Worm (Caenorhabditis elegans) whole organism, L1 larva: ENCODE results near the gene dhhc-1.

ENCODE experiments used
- C34B4.2 ChIP-seq: sonication (generic microtip); optimal IDR thresholded peaks from 2 replicates; lab custom pipeline; 2017; ENCODE audit warnings: mild to moderate bottlenecking, missing genetic modification characterization, missing compliant biosample characterization
- Y116A8C.19 ChIP-seq: sonication (generic microtip); optimal IDR thresholded peaks from 2 replicates; lab custom pipeline; 2016; ENCODE audit warnings: missing compliant biosample characterization, missing genetic modification characterization, borderline replicate concordance
- alr-1 ChIP-seq: fragments of 200-800 bp; sonication (Bioruptor generic); optimal IDR thresholded peaks from 2 replicates; lab custom pipeline; 2018; ENCODE audit warnings: borderline replicate concordance, mild to moderate bottlenecking, missing genetic modification characterization, missing compliant biosample characterization
- blmp-1 ChIP-seq: fragments of 150-350 bp; optimal IDR thresholded peaks from 2 replicates; lab custom pipeline; 2014; ENCODE audit warnings: missing biosample characterization, missing genetic modification characterization
- ceh-63 ChIP-seq: fragments of 200-800 bp; sonication (Bioruptor generic); optimal IDR thresholded peaks from 2 replicates; lab custom pipeline; 2018; ENCODE audit warnings: mild to moderate bottlenecking, missing genetic modification characterization, missing compliant biosample characterization
- ceh-82 ChIP-seq, 3 experiments: fragments of 150-350 bp in 1 of 3; sonication (generic microtip) in 2 of 3; optimal IDR thresholded peaks; 2 replicates each; lab custom pipeline; 2014 to 2017; ENCODE audit warnings: missing biosample characterization in 3 of 3, missing genetic modification characterization in 3 of 3
- ces-1 ChIP-seq: fragments of 150-350 bp; optimal IDR thresholded peaks from 2 replicates; lab custom pipeline; 2014; ENCODE audit warnings: missing biosample characterization, missing genetic modification reagents, missing genetic modification characterization
- dpl-1 ChIP-seq, 3 experiments: fragments of 150-350 bp in 2 of 3; sonication (generic microtip) in 1 of 3; optimal IDR thresholded peaks; 2 replicates each; lab custom pipeline; 2014 to 2017; ENCODE audit warnings: missing biosample characterization in 3 of 3, missing genetic modification characterization in 3 of 3, missing genetic modification reagents in 3 of 3
- dsc-1 ChIP-seq: sonication (generic microtip); optimal IDR thresholded peaks from 2 replicates; lab custom pipeline; 2016; ENCODE audit warnings: mild to moderate bottlenecking, missing genetic modification characterization, missing compliant biosample characterization
- efl-1 ChIP-seq, 4 experiments: fragments of 150-350 bp; optimal IDR thresholded peaks in 3 of 4; peaks in 1 of 4; 1 replicate in 1 of 4; 2 replicates in 3 of 4; lab custom pipeline; 2014; ENCODE audit warnings: missing biosample characterization in 2 of 4, missing genetic modification characterization in 2 of 4, missing genetic modification reagents in 2 of 4
- egl-27 ChIP-seq, 2 experiments: fragments of 150-350 bp in 1 of 2; sonication (generic microtip); optimal IDR thresholded peaks; 3 replicates each; lab custom pipeline; 2017 to 2018; ENCODE audit warnings: missing biosample characterization in 2 of 2, missing genetic modification characterization in 2 of 2, missing genetic modification reagents in 2 of 2
- elt-2 ChIP-seq: sonication (generic microtip); optimal IDR thresholded peaks from 2 replicates; lab custom pipeline; 2016; ENCODE audit warnings: missing genetic modification characterization, mild to moderate bottlenecking, inconsistent platforms, missing compliant biosample characterization, missing genetic modification reagents
- elt-3 ChIP-seq, 6 experiments: fragments of 150-350 bp in 1 of 6; sonication (generic microtip); optimal IDR thresholded peaks; 2 replicates each; lab custom pipeline; 2017 to 2018; ENCODE audit warnings: missing biosample characterization in 6 of 6, missing genetic modification characterization in 6 of 6, inconsistent platforms in 1 of 6
- fkh-4 ChIP-seq: sonication (generic microtip); optimal IDR thresholded peaks from 2 replicates; lab custom pipeline; 2016; ENCODE audit warnings: missing compliant biosample characterization, missing genetic modification characterization, borderline replicate concordance
- fkh-8 ChIP-seq: sonication (generic microtip); optimal IDR thresholded peaks from 2 replicates; lab custom pipeline; 2016; ENCODE audit warnings: mild to moderate bottlenecking, missing genetic modification characterization, missing compliant biosample characterization
- fos-1 ChIP-seq: fragments of 150-350 bp; optimal IDR thresholded peaks from 2 replicates; lab custom pipeline; 2014; ENCODE audit warnings: missing biosample characterization, missing genetic modification characterization
- hlh-4 ChIP-seq: sonication (generic microtip); optimal IDR thresholded peaks from 2 replicates; lab custom pipeline; 2016; ENCODE audit warnings: mild to moderate bottlenecking, missing genetic modification characterization, missing compliant biosample characterization
- hpl-2 ChIP-seq: fragments of 150-350 bp; optimal IDR thresholded peaks from 2 replicates; lab custom pipeline; 2014; ENCODE audit warnings: missing biosample characterization, missing genetic modification reagents, missing genetic modification characterization
- isw-1 ChIP-seq: fragments of 200-800 bp; sonication (Bioruptor generic); IDR thresholded peaks from 2 replicates; pipeline ENCODE4 v1.3.6; 2022; ENCODE audit warnings: missing genetic modification characterization, missing compliant biosample characterization
- jun-1 ChIP-seq: fragments of 150-350 bp; optimal IDR thresholded peaks from 2 replicates; lab custom pipeline; 2014; ENCODE audit warnings: missing biosample characterization, missing genetic modification reagents, missing genetic modification characterization
- lin-15B ChIP-seq: fragments of 150-350 bp; sonication (generic microtip); optimal IDR thresholded peaks from 3 replicates; lab custom pipeline; 2014; ENCODE audit warnings: missing biosample characterization, missing genetic modification characterization
- lin-35 ChIP-seq, 2 experiments: fragments of 150-350 bp; optimal IDR thresholded peaks; 2 replicates each; lab custom pipeline; 2014; ENCODE audit warnings: missing biosample characterization in 2 of 2, missing genetic modification characterization in 2 of 2, missing genetic modification reagents in 2 of 2
- lin-39 ChIP-seq: fragments of 150-350 bp; optimal IDR thresholded peaks from 2 replicates; lab custom pipeline; 2014; ENCODE audit warnings: missing biosample characterization, missing genetic modification reagents, missing genetic modification characterization
- lir-3 ChIP-seq: sonication (generic microtip); optimal IDR thresholded peaks from 2 replicates; lab custom pipeline; 2016; ENCODE audit warnings: mild to moderate bottlenecking, missing genetic modification characterization, moderate library complexity, missing compliant biosample characterization; ENCODE audit not compliant: poor library complexity
- lsy-2 ChIP-seq, 2 experiments: fragments of 150-350 bp; optimal IDR thresholded peaks; 2 replicates each; lab custom pipeline; 2014; ENCODE audit warnings: missing biosample characterization in 2 of 2, missing genetic modification characterization in 2 of 2
- mab-9 ChIP-seq: fragments of 200-800 bp; sonication (Bioruptor generic); IDR thresholded peaks from 2 replicates; pipeline ENCODE4 v1.3.6; 2022; ENCODE audit warnings: missing genetic modification reagents, missing genetic modification characterization, missing compliant biosample characterization
- mdl-1 ChIP-seq, 2 experiments: fragments of 150-350 bp; optimal IDR thresholded peaks; 2 replicates each; lab custom pipeline; 2014 to 2017; ENCODE audit warnings: missing biosample characterization in 2 of 2, missing genetic modification characterization in 2 of 2, inconsistent platforms in 1 of 2
- mep-1 ChIP-seq: fragments of 150-350 bp; optimal IDR thresholded peaks from 2 replicates; lab custom pipeline; 2014; ENCODE audit warnings: missing biosample characterization, missing genetic modification characterization
- nhr-12 ChIP-seq: sonication (generic microtip); optimal IDR thresholded peaks from 2 replicates; lab custom pipeline; 2017; ENCODE audit warnings: missing biosample characterization, missing genetic modification characterization
- nhr-19 ChIP-seq: fragments of 200-800 bp; sonication (Bioruptor generic); conservative IDR thresholded peaks from 2 replicates; pipeline ENCODE4 v1.3.6; 2022; ENCODE audit warnings: missing genetic modification characterization, missing compliant biosample characterization
- nhr-20 ChIP-seq: sonication (generic microtip); optimal IDR thresholded peaks from 2 replicates; lab custom pipeline; 2016; ENCODE audit warnings: mild to moderate bottlenecking, missing genetic modification characterization, missing compliant biosample characterization
- nhr-47 ChIP-seq: sonication (generic microtip); optimal IDR thresholded peaks from 2 replicates; lab custom pipeline; 2016; ENCODE audit warnings: mild to moderate bottlenecking, missing genetic modification characterization, moderate library complexity, missing compliant biosample characterization
- nhr-71 ChIP-seq: sonication (generic microtip); optimal IDR thresholded peaks from 2 replicates; lab custom pipeline; 2016; ENCODE audit warnings: mild to moderate bottlenecking, missing genetic modification characterization, moderate library complexity, missing compliant biosample characterization
- nhr-85 ChIP-seq: sonication (generic microtip); peaks from one replicate; lab custom pipeline; 2016; ENCODE audit warnings: missing genetic modification characterization, inconsistent platforms, missing compliant biosample characterization
- pag-3 ChIP-seq: sonication (generic microtip); optimal IDR thresholded peaks from 2 replicates; lab custom pipeline; 2017; ENCODE audit warnings: missing genetic modification characterization, mild to moderate bottlenecking, missing compliant biosample characterization, antibody characterized with exemption, borderline replicate concordance; ENCODE audit not compliant: insufficient read depth
- rnt-1 ChIP-seq: sonication (generic microtip); optimal IDR thresholded peaks from 2 replicates; lab custom pipeline; 2016; ENCODE audit warnings: mild to moderate bottlenecking, missing genetic modification characterization, moderate library complexity, missing compliant biosample characterization
- snpc-4 ChIP-seq: fragments of 150-350 bp; optimal IDR thresholded peaks from 2 replicates; lab custom pipeline; 2014; ENCODE audit warnings: missing biosample characterization, missing genetic modification characterization
- snu-23 ChIP-seq: sonication (generic microtip); optimal IDR thresholded peaks from 2 replicates; lab custom pipeline; 2016; ENCODE audit warnings: missing genetic modification characterization, missing compliant biosample characterization
- sptf-1 ChIP-seq: fragments of 150-350 bp; optimal IDR thresholded peaks from 2 replicates; lab custom pipeline; 2014; ENCODE audit warnings: missing biosample characterization, missing genetic modification characterization
- swsn-7 ChIP-seq: sonication (generic microtip); optimal IDR thresholded peaks from 2 replicates; lab custom pipeline; 2016; ENCODE audit warnings: missing genetic modification characterization, missing compliant biosample characterization
- tbx-2 ChIP-seq: sonication (generic microtip); optimal IDR thresholded peaks from 2 replicates; lab custom pipeline; 2016; ENCODE audit warnings: missing genetic modification characterization, missing compliant biosample characterization
- tlp-1 ChIP-seq: fragments of 150-350 bp; optimal IDR thresholded peaks from 2 replicates; lab custom pipeline; 2014; ENCODE audit warnings: missing biosample characterization, missing genetic modification characterization
- unc-86 ChIP-seq: sonication (generic microtip); optimal IDR thresholded peaks from 2 replicates; lab custom pipeline; 2016; ENCODE audit warnings: missing genetic modification characterization, missing compliant biosample characterization
- unc-98 ChIP-seq: fragments of 200-800 bp; sonication (Bioruptor generic); IDR thresholded peaks from 2 replicates; pipeline ENCODE4 v1.3.6; 2022; ENCODE audit warnings: missing genetic modification characterization, missing compliant biosample characterization
- xbp-1 ChIP-seq: sonication (generic microtip); optimal IDR thresholded peaks from 2 replicates; lab custom pipeline; 2016; ENCODE audit warnings: missing genetic modification characterization, missing compliant biosample characterization
- ztf-11 ChIP-seq, 2 experiments: sonication (generic microtip); optimal IDR thresholded peaks; 2 replicates each; lab custom pipeline; 2016 to 2017; ENCODE audit warnings: missing genetic modification characterization in 2 of 2, missing biosample characterization in 1 of 2, missing compliant biosample characterization in 1 of 2
- ztf-4 ChIP-seq: fragments of 150-350 bp; optimal IDR thresholded peaks from 2 replicates; lab custom pipeline; 2014; ENCODE audit warnings: missing biosample characterization, missing genetic modification characterization

The dhhc-1 gene

DNA sequence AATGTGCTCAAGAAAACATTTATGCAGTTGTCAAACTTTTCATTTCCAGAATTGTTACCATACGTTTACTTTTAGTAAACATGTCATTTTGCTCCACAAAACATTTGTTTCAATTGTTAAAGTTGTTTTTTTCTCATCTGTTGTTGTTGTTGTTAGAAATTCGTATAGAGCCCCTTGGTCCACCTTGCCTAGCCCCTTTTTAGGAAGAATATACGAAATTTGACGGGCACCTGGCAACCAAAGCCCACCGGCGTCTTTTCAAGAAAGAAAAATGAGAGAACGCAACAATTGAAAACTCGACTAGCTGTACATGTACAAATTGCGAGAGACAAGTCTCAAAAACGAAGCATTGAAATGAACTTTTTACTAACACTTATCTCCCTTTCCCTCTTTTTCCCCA is 15.8 kb downstream of the dhhc-1 start, which contains the start of gene F09B12.5:
Gene F09B12.5, plus strand, starts transcription at position 301 of the 400 bp plus-strand sequence.
- TF ChIP-seq snu-23 (GFP tag; lab: Kevin White, UChicago) (no peak), lin-35 (GFP tag; optimal IDR thresholded peaks at IDR 0.05; lab: Kevin White, UChicago) (no peak), sptf-1 (no peak), unc-98 (GFP tag; lab: Robert Waterston, UW) (no peak), hlh-4 (tag; lab: Kevin White, UChicago) (no peak), ces-1 (GFP tag; lab: Kevin White, UChicago) (no peak), mep-1 (tag; lab: Kevin White, UChicago) (no peak), dsc-1 (tag; lab: Kevin White, UChicago) (no peak), pag-3 (tag; lab: Kevin White, UChicago) (no peak), hpl-2 (GFP tag; lab: Kevin White, UChicago) (no peak)

DNA sequence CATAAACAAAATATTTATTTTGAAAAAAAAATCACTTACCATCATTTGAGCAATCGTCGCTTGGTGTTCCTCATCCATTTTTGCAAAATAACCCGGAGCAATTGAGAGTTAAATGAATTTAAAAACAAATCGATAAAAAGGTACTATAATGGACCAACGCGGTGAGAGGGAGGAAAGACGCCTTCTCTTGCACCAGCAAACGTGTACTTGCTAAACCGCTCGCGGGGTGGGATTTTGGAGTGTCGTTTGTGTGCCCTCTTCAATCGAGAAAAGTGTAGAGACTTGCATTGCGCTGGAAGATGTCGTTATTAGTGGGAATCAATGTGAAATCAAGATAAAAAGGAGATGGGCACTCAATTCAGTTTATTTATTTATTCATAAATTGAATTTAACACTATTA is 16.4 kb downstream of the dhhc-1 start, which contains the start of gene H40L08.1:
Gene H40L08.1, minus strand, starts transcription at position 292 of the 400 bp plus-strand sequence.
- TF ChIP-seq lsy-2 (tag; optimal IDR thresholded peaks at IDR 0.05; lab: Kevin White, UChicago), result peak in 1 of 2 experiments; percentile 44
- TF ChIP-seq nhr-20 (tag; lab: Kevin White, UChicago), result peak; percentile 22
- TF ChIP-seq lin-35 (GFP tag; optimal IDR thresholded peaks at IDR 0.05; lab: Kevin White, UChicago), result peak; percentile 1 to 50
- TF ChIP-seq lin-39 (tag; lab: Kevin White, UChicago), result no peak
- no peak for TF ChIP-seq mdl-1 (tag; optimal IDR thresholded peaks at IDR 0.05; lab: Kevin White, UChicago)
- peak; percentile 40 for TF ChIP-seq snu-23 (GFP tag; lab: Kevin White, UChicago)
- peak; percentile 25 for TF ChIP-seq nhr-71 (tag; lab: Kevin White, UChicago)
- no peak for TF ChIP-seq fos-1 (tag; lab: Kevin White, UChicago)
- no peak for TF ChIP-seq C34B4.2 (tag; lab: Kevin White, UChicago)
- peak; percentile 60 for TF ChIP-seq nhr-85 (tag; lab: Kevin White, UChicago)
- TF ChIP-seq jun-1, result no peak
- peak; percentile 22 for TF ChIP-seq rnt-1
- peak in 1 of 3 experiments; percentile 29 for TF ChIP-seq ceh-82 (tag; optimal IDR thresholded peaks at IDR 0.05; lab: Kevin White, UChicago)
- TF ChIP-seq ztf-11 (tag; optimal IDR thresholded peaks at IDR 0.05; lab: Kevin White, UChicago), result no peak
- no peak for TF ChIP-seq tlp-1 (tag; lab: Kevin White, UChicago)
- no peak for TF ChIP-seq dsc-1 (tag; lab: Kevin White, UChicago)
- TF ChIP-seq alr-1, result no peak
- peak in 1 of 3 experiments; percentile 18 for TF ChIP-seq dpl-1 (GFP tag; optimal IDR thresholded peaks at IDR 0.05; lab: Kevin White, UChicago)
- TF ChIP-seq mep-1 (tag; lab: Kevin White, UChicago), result peak; percentile 8
- TF ChIP-seq lir-3, result no peak
- TF ChIP-seq fkh-4 (tag; lab: Kevin White, UChicago), result no peak
- TF ChIP-seq ztf-4 (tag; lab: Kevin White, UChicago), result no peak
- TF ChIP-seq xbp-1 (tag; lab: Kevin White, UChicago), result peak; percentile 78
- TF ChIP-seq unc-86 (tag; lab: Kevin White, UChicago), result no peak
- TF ChIP-seq swsn-7 (tag; lab: Kevin White, UChicago), result peak; percentile 19
- TF ChIP-seq tbx-2 (tag; lab: Kevin White, UChicago), result peak; percentile 2
- no peak for TF ChIP-seq efl-1 (optimal IDR thresholded peaks at IDR 0.05; lab: Kevin White, UChicago)
- no peak for TF ChIP-seq efl-1 (GFP tag; optimal IDR thresholded peaks at IDR 0.05 in 1 of 2; lab: Kevin White, UChicago)
- no peak for TF ChIP-seq mab-9
- peak; percentile 1 for TF ChIP-seq snpc-4 (tag; lab: Kevin White, UChicago)
- TF ChIP-seq nhr-47 (tag; lab: Kevin White, UChicago), result peak; percentile 30
- no peak for TF ChIP-seq egl-27 (tag; optimal IDR thresholded peaks at IDR 0.05; lab: Kevin White, UChicago)

- TF ChIP-seq isw-1 (GFP tag; lab: Robert Waterston, UW) (no peak), nhr-85 (tag; lab: Kevin White, UChicago) (no peak), nhr-12 (tag; lab: Kevin White, UChicago) (no peak), mdl-1 (tag; optimal IDR thresholded peaks at IDR 0.05; lab: Kevin White, UChicago) (peak in 1 of 2 experiments; percentile 48), Y116A8C.19 (tag; lab: Kevin White, UChicago) (no peak), elt-2 (tag; lab: Kevin White, UChicago) (no peak), blmp-1 (tag; lab: Kevin White, UChicago) (peak; percentile 79), nhr-20 (tag; lab: Kevin White, UChicago) (peak; percentile 88), ceh-63 (no peak), elt-3 (tag; optimal IDR thresholded peaks at IDR 0.05; lab: Kevin White, UChicago) (peak in 2 of 6 experiments; percentile 42 to 86), swsn-7 (tag; lab: Kevin White, UChicago) (no peak), ztf-11 (tag; optimal IDR thresholded peaks at IDR 0.05; lab: Kevin White, UChicago) (no peak), unc-98 (GFP tag; lab: Robert Waterston, UW) (no peak), nhr-19 (GFP tag; lab: Robert Waterston, UW) (peak; percentile 51), fkh-8 (tag; lab: Kevin White, UChicago) (no peak), tbx-2 (tag; lab: Kevin White, UChicago) (peak; percentile 47), lin-15B (tag; lab: Kevin White, UChicago) (no peak), mep-1 (tag; lab: Kevin White, UChicago) (no peak), lin-35 (GFP tag; optimal IDR thresholded peaks at IDR 0.05; lab: Kevin White, UChicago) (peak in 1 of 2 experiments; percentile 32)
Measured at ce11 chrX:15081486-15081885, 18.7 kb downstream of the dhhc-1 start.
